Worm (Caenorhabditis elegans) whole organism, L1 larva: ENCODE results near the gene sea-2.
A peak's percentile ranks its signal among the peaks of the same experiment; 100 is the strongest.

Experiments used
- C04F5.9 ChIP-seq: sonication (generic microtip); optimal IDR thresholded peaks from 2 replicates; lab custom pipeline; 2016; ENCODE audit warnings: missing genetic modification characterization, missing compliant biosample characterization
- C16A3.4 ChIP-seq: fragments of 150-350 bp; optimal IDR thresholded peaks from 2 replicates; lab custom pipeline; 2014; ENCODE audit warnings: missing biosample characterization, missing genetic modification characterization
- F16B12.6 ChIP-seq: fragments of 150-350 bp; optimal IDR thresholded peaks from 2 replicates; lab custom pipeline; 2014; ENCODE audit warnings: missing biosample characterization, missing genetic modification characterization
- Y116A8C.19 ChIP-seq: sonication (generic microtip); optimal IDR thresholded peaks from 2 replicates; lab custom pipeline; 2016; ENCODE audit warnings: missing compliant biosample characterization, missing genetic modification characterization, borderline replicate concordance
- aha-1 ChIP-seq: fragments of 150-350 bp; optimal IDR thresholded peaks from 2 replicates; lab custom pipeline; 2014; ENCODE audit warnings: missing biosample characterization, missing genetic modification characterization
- alr-1 ChIP-seq: fragments of 200-800 bp; sonication (Bioruptor generic); optimal IDR thresholded peaks from 2 replicates; lab custom pipeline; 2018; ENCODE audit warnings: borderline replicate concordance, mild to moderate bottlenecking, missing genetic modification characterization, missing compliant biosample characterization
- aly-2 ChIP-seq: fragments of 150-350 bp; optimal IDR thresholded peaks from 2 replicates; lab custom pipeline; 2014; ENCODE audit warnings: missing biosample characterization, missing genetic modification characterization
- ama-1 ChIP-seq: fragments of 150-350 bp; optimal IDR thresholded peaks from 2 replicates; lab custom pipeline; 2014
- blmp-1 ChIP-seq: fragments of 150-350 bp; optimal IDR thresholded peaks from 2 replicates; lab custom pipeline; 2014; ENCODE audit warnings: missing biosample characterization, missing genetic modification characterization
- ceh-63 ChIP-seq: fragments of 200-800 bp; sonication (Bioruptor generic); optimal IDR thresholded peaks from 2 replicates; lab custom pipeline; 2018; ENCODE audit warnings: mild to moderate bottlenecking, missing genetic modification characterization, missing compliant biosample characterization
- ceh-8 ChIP-seq: fragments of 200-800 bp; sonication (Bioruptor generic); optimal IDR thresholded peaks from 2 replicates; lab custom pipeline; 2018; ENCODE audit warnings: mild to moderate bottlenecking, missing genetic modification characterization, moderate library complexity, missing compliant biosample characterization
- ceh-90 ChIP-seq: sonication (generic microtip); optimal IDR thresholded peaks from 2 replicates; lab custom pipeline; 2016; ENCODE audit warnings: missing genetic modification characterization, missing compliant biosample characterization
- ces-1 ChIP-seq: fragments of 150-350 bp; optimal IDR thresholded peaks from 2 replicates; lab custom pipeline; 2014; ENCODE audit warnings: missing biosample characterization, missing genetic modification reagents, missing genetic modification characterization
- dsc-1 ChIP-seq: sonication (generic microtip); optimal IDR thresholded peaks from 2 replicates; lab custom pipeline; 2016; ENCODE audit warnings: mild to moderate bottlenecking, missing genetic modification characterization, missing compliant biosample characterization
- egl-13 ChIP-seq: sonication (generic microtip); optimal IDR thresholded peaks from 2 replicates; lab custom pipeline; 2016; ENCODE audit warnings: missing genotype, missing genetic modification reagents, missing genetic modification characterization, missing compliant biosample characterization
- egl-27 ChIP-seq, 2 experiments: fragments of 150-350 bp in 1 of 2; sonication (generic microtip); optimal IDR thresholded peaks; 3 replicates each; lab custom pipeline; 2017 to 2018; ENCODE audit warnings: missing biosample characterization in 2 of 2, missing genetic modification characterization in 2 of 2, missing genetic modification reagents in 2 of 2
- elt-2 ChIP-seq: sonication (generic microtip); optimal IDR thresholded peaks from 2 replicates; lab custom pipeline; 2016; ENCODE audit warnings: missing genetic modification characterization, mild to moderate bottlenecking, inconsistent platforms, missing compliant biosample characterization, missing genetic modification reagents
- elt-3 ChIP-seq, 6 experiments: fragments of 150-350 bp in 1 of 6; sonication (generic microtip); optimal IDR thresholded peaks; 2 replicates each; lab custom pipeline; 2017 to 2018; ENCODE audit warnings: missing biosample characterization in 6 of 6, missing genetic modification characterization in 6 of 6, inconsistent platforms in 1 of 6
- ets-5 ChIP-seq: fragments of 200-800 bp; sonication (Bioruptor generic); IDR thresholded peaks from 2 replicates; pipeline ENCODE4 v1.3.6; 2022; ENCODE audit warnings: missing genetic modification characterization, missing compliant biosample characterization
- fkh-8 ChIP-seq: sonication (generic microtip); optimal IDR thresholded peaks from 2 replicates; lab custom pipeline; 2016; ENCODE audit warnings: mild to moderate bottlenecking, missing genetic modification characterization, missing compliant biosample characterization
- fos-1 ChIP-seq: fragments of 150-350 bp; optimal IDR thresholded peaks from 2 replicates; lab custom pipeline; 2014; ENCODE audit warnings: missing biosample characterization, missing genetic modification characterization
- grh-1 ChIP-seq: fragments of 200-800 bp; sonication (Bioruptor generic); IDR thresholded peaks from 2 replicates; pipeline ENCODE4 v1.3.6; 2022; ENCODE audit warnings: missing genetic modification reagents, missing genetic modification characterization, missing compliant biosample characterization
- hlh-17 ChIP-seq: fragments of 200-800 bp; sonication (Bioruptor generic); optimal IDR thresholded peaks from 2 replicates; lab custom pipeline; 2018; ENCODE audit warnings: missing genetic modification characterization, mild to moderate bottlenecking, missing compliant biosample characterization, moderate library complexity, borderline replicate concordance
- hlh-4 ChIP-seq: sonication (generic microtip); optimal IDR thresholded peaks from 2 replicates; lab custom pipeline; 2016; ENCODE audit warnings: mild to moderate bottlenecking, missing genetic modification characterization, missing compliant biosample characterization
- lin-13 ChIP-seq: fragments of 150-350 bp; optimal IDR thresholded peaks from 2 replicates; lab custom pipeline; 2014; ENCODE audit warnings: missing biosample characterization, missing genetic modification reagents, missing genetic modification characterization
- lin-14 ChIP-seq: fragments of 200-800 bp; sonication (Bioruptor generic); optimal IDR thresholded peaks from 2 replicates; lab custom pipeline; 2018; ENCODE audit warnings: mild to moderate bottlenecking, missing genetic modification characterization, moderate library complexity, missing compliant biosample characterization
- lin-35 ChIP-seq, 2 experiments: fragments of 150-350 bp; optimal IDR thresholded peaks; 2 replicates each; lab custom pipeline; 2014; ENCODE audit warnings: missing biosample characterization in 2 of 2, missing genetic modification characterization in 2 of 2, missing genetic modification reagents in 2 of 2
- lin-39 ChIP-seq: fragments of 150-350 bp; optimal IDR thresholded peaks from 2 replicates; lab custom pipeline; 2014; ENCODE audit warnings: missing biosample characterization, missing genetic modification reagents, missing genetic modification characterization
- lir-3 ChIP-seq: sonication (generic microtip); optimal IDR thresholded peaks from 2 replicates; lab custom pipeline; 2016; ENCODE audit warnings: mild to moderate bottlenecking, missing genetic modification characterization, moderate library complexity, missing compliant biosample characterization; ENCODE audit not compliant: poor library complexity
- lsy-2 ChIP-seq, 2 experiments: fragments of 150-350 bp; optimal IDR thresholded peaks; 2 replicates each; lab custom pipeline; 2014; ENCODE audit warnings: missing biosample characterization in 2 of 2, missing genetic modification characterization in 2 of 2
- mab-9 ChIP-seq: fragments of 200-800 bp; sonication (Bioruptor generic); IDR thresholded peaks from 2 replicates; pipeline ENCODE4 v1.3.6; 2022; ENCODE audit warnings: missing genetic modification reagents, missing genetic modification characterization, missing compliant biosample characterization
- mef-2 ChIP-seq: fragments of 150-350 bp; optimal IDR thresholded peaks from 2 replicates; lab custom pipeline; 2014; ENCODE audit warnings: missing biosample characterization, missing genetic modification characterization
- nhr-11 ChIP-seq: fragments of 150-350 bp; optimal IDR thresholded peaks from 2 replicates; lab custom pipeline; 2014; ENCODE audit warnings: missing biosample characterization, missing genetic modification characterization
- nhr-12 ChIP-seq: sonication (generic microtip); optimal IDR thresholded peaks from 2 replicates; lab custom pipeline; 2017; ENCODE audit warnings: missing biosample characterization, missing genetic modification characterization
- nhr-19 ChIP-seq: fragments of 200-800 bp; sonication (Bioruptor generic); conservative IDR thresholded peaks from 2 replicates; pipeline ENCODE4 v1.3.6; 2022; ENCODE audit warnings: missing genetic modification characterization, missing compliant biosample characterization
- nhr-20 ChIP-seq: sonication (generic microtip); optimal IDR thresholded peaks from 2 replicates; lab custom pipeline; 2016; ENCODE audit warnings: mild to moderate bottlenecking, missing genetic modification characterization, missing compliant biosample characterization
- nhr-71 ChIP-seq: sonication (generic microtip); optimal IDR thresholded peaks from 2 replicates; lab custom pipeline; 2016; ENCODE audit warnings: mild to moderate bottlenecking, missing genetic modification characterization, moderate library complexity, missing compliant biosample characterization
- nhr-76 ChIP-seq: sonication (generic microtip); optimal IDR thresholded peaks from 2 replicates; lab custom pipeline; 2017; ENCODE audit warnings: missing biosample characterization, missing genetic modification characterization
- pax-3 ChIP-seq: fragments of 200-800 bp; sonication (Bioruptor generic); optimal IDR thresholded peaks from 2 replicates; lab custom pipeline; 2018; ENCODE audit warnings: mild to moderate bottlenecking, missing genetic modification characterization, moderate library complexity, missing compliant biosample characterization
- pqm-1 ChIP-seq: sonication (generic microtip); optimal IDR thresholded peaks from 3 replicates; lab custom pipeline; 2017; ENCODE audit warnings: missing biosample characterization, missing genetic modification characterization
- snpc-4 ChIP-seq: fragments of 150-350 bp; optimal IDR thresholded peaks from 2 replicates; lab custom pipeline; 2014; ENCODE audit warnings: missing biosample characterization, missing genetic modification characterization
- sox-4 ChIP-seq: sonication (generic microtip); optimal IDR thresholded peaks from 2 replicates; lab custom pipeline; 2016; ENCODE audit warnings: missing genetic modification characterization, missing compliant biosample characterization
- unc-130 ChIP-seq: fragments of 150-350 bp; optimal IDR thresholded peaks from 2 replicates; lab custom pipeline; 2017; ENCODE audit warnings: missing biosample characterization, missing genetic modification characterization, inconsistent platforms
- unc-30 ChIP-seq: sonication (generic microtip); optimal IDR thresholded peaks from 2 replicates; lab custom pipeline; 2017; ENCODE audit warnings: missing biosample characterization, missing genetic modification characterization
- unc-62 ChIP-seq: fragments of 150-350 bp; optimal IDR thresholded peaks from 2 replicates; lab custom pipeline; 2014; ENCODE audit warnings: missing biosample characterization, missing genetic modification reagents, missing genetic modification characterization
- unc-86 ChIP-seq: sonication (generic microtip); optimal IDR thresholded peaks from 2 replicates; lab custom pipeline; 2016; ENCODE audit warnings: missing genetic modification characterization, missing compliant biosample characterization
- unc-98 ChIP-seq: fragments of 200-800 bp; sonication (Bioruptor generic); IDR thresholded peaks from 2 replicates; pipeline ENCODE4 v1.3.6; 2022; ENCODE audit warnings: missing genetic modification characterization, missing compliant biosample characterization
- vab-15 ChIP-seq: sonication (generic microtip); optimal IDR thresholded peaks from 2 replicates; lab custom pipeline; 2017; ENCODE audit warnings: missing genotype, mild to moderate bottlenecking, missing genetic modification characterization, missing compliant biosample characterization
- xbp-1 ChIP-seq: sonication (generic microtip); optimal IDR thresholded peaks from 2 replicates; lab custom pipeline; 2016; ENCODE audit warnings: missing genetic modification characterization, missing compliant biosample characterization
- zip-4 ChIP-seq: fragments of 200-800 bp; sonication (Bioruptor generic); optimal IDR thresholded peaks from 2 replicates; lab custom pipeline; 2018; ENCODE audit warnings: mild to moderate bottlenecking, missing genetic modification characterization, moderate library complexity, missing compliant biosample characterization
- ztf-11 ChIP-seq, 2 experiments: sonication (generic microtip); optimal IDR thresholded peaks; 2 replicates each; lab custom pipeline; 2016 to 2017; ENCODE audit warnings: missing genetic modification characterization in 2 of 2, missing biosample characterization in 1 of 2, missing compliant biosample characterization in 1 of 2
- ztf-4 ChIP-seq: fragments of 150-350 bp; optimal IDR thresholded peaks from 2 replicates; lab custom pipeline; 2014; ENCODE audit warnings: missing biosample characterization, missing genetic modification characterization

Gene sea-2

DNA sequence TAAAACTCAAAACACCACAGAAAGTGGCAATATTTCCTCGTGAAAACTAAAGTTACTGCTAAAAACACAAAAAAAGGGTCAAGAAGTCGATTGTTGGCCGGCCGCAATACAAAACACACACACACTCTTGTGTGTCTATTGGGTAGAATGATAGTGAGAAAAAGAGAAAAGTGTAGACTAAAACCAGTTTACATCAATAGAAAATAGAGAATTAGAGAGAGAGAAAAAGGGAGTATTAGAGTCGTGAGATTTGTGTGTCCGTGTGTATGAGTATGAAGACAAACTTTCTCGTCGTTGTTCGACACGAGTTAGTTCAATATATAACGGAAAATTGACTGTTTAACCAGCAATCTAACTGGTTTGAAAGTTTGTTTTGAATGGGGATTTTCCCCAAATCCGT lies 20.7 kb upstream of the sea-2 start (continued):
- no peak for TF ChIP-seq zip-4 (GFP tag; lab: Kevin White, UChicago)
- TF ChIP-seq lir-3 (tag; lab: Kevin White, UChicago), result no peak
- no peak for TF ChIP-seq unc-62 (GFP tag; lab: Kevin White, UChicago)
- no peak for TF ChIP-seq mef-2 (tag; lab: Kevin White, UChicago)
- peak; percentile 80 for TF ChIP-seq blmp-1
- TF ChIP-seq aly-2 (tag; lab: Kevin White, UChicago), result no peak
- TF ChIP-seq hlh-17 (GFP tag; lab: Kevin White, UChicago), result no peak
- no peak for TF ChIP-seq vab-15 (tag; lab: Kevin White, UChicago)
- TF ChIP-seq pqm-1, result no peak
- no peak for TF ChIP-seq fkh-8 (tag; lab: Kevin White, UChicago)
- TF ChIP-seq Y116A8C.19, result no peak
- TF ChIP-seq dsc-1, result no peak
- no peak for TF ChIP-seq pax-3 (tag; lab: Kevin White, UChicago)
- peak; percentile 10 to 69 for TF ChIP-seq lin-35 (GFP tag; optimal IDR thresholded peaks at IDR 0.05; lab: Kevin White, UChicago)
- no peak for TF ChIP-seq xbp-1 (tag; lab: Kevin White, UChicago)
- TF ChIP-seq lsy-2 (tag; optimal IDR thresholded peaks at IDR 0.05; lab: Kevin White, UChicago), result peak; percentile 7 to 61
- no peak for TF ChIP-seq nhr-11 (tag; lab: Kevin White, UChicago)
- TF ChIP-seq F16B12.6 (tag; lab: Kevin White, UChicago), result no peak
- no peak for TF ChIP-seq ets-5 (GFP tag; lab: Robert Waterston, UW)
- TF ChIP-seq unc-130 (tag; lab: Kevin White, UChicago), result no peak
- no peak for TF ChIP-seq elt-2
- TF ChIP-seq nhr-76 (tag; lab: Kevin White, UChicago), result no peak
- no peak for TF ChIP-seq ceh-63 (GFP tag; lab: Kevin White, UChicago)
- no peak for TF ChIP-seq egl-27 (tag; optimal IDR thresholded peaks at IDR 0.05; lab: Kevin White, UChicago)
- TF ChIP-seq hlh-4 (tag; lab: Kevin White, UChicago), result no peak
- peak; percentile 85 for TF ChIP-seq grh-1 (GFP tag; lab: Robert Waterston, UW)
- no peak for TF ChIP-seq ama-1
- TF ChIP-seq lin-14 (GFP tag; lab: Kevin White, UChicago), result peak; percentile 84
- TF ChIP-seq unc-98 (GFP tag; lab: Robert Waterston, UW), result no peak
- no peak for TF ChIP-seq snpc-4 (tag; lab: Kevin White, UChicago)
- TF ChIP-seq nhr-71 (tag; lab: Kevin White, UChicago), result peak; percentile 60
- no peak for TF ChIP-seq alr-1
- TF ChIP-seq ceh-90 (tag; lab: Kevin White, UChicago), result no peak
- no peak for TF ChIP-seq ces-1
- TF ChIP-seq ztf-4 (tag; lab: Kevin White, UChicago), result no peak
- no peak for TF ChIP-seq unc-86
- no peak for TF ChIP-seq C04F5.9 (tag; lab: Kevin White, UChicago)
- TF ChIP-seq nhr-19 (GFP tag; lab: Robert Waterston, UW), result peak; percentile 19; the same call in 1 of the 2 replicates
- no peak for TF ChIP-seq unc-30 (tag; lab: Kevin White, UChicago)
- TF ChIP-seq ztf-11 (tag; optimal IDR thresholded peaks at IDR 0.05; lab: Kevin White, UChicago), result no peak
- TF ChIP-seq mab-9 (GFP tag; lab: Robert Waterston, UW), result no peak
- peak; percentile 38 for TF ChIP-seq C16A3.4
- no peak for TF ChIP-seq nhr-12 (tag; lab: Kevin White, UChicago)
- TF ChIP-seq nhr-20, result peak; percentile 61
- TF ChIP-seq fos-1 (tag; lab: Kevin White, UChicago), result no peak
- TF ChIP-seq lin-39 (tag; lab: Kevin White, UChicago), result no peak
- no peak for TF ChIP-seq lin-13 (GFP tag; lab: Kevin White, UChicago)
- peak in 2 of 6 experiments; percentile 9 to 33 for TF ChIP-seq elt-3 (tag; optimal IDR thresholded peaks at IDR 0.05; lab: Kevin White, UChicago)
- no peak for TF ChIP-seq sox-4 (tag; lab: Kevin White, UChicago)
- no peak for TF ChIP-seq ceh-8 (GFP tag; lab: Kevin White, UChicago)
- TF ChIP-seq aha-1 (tag; lab: Kevin White, UChicago), result no peak
- no peak for TF ChIP-seq egl-13 (tag; lab: Kevin White, UChicago)
